Fruit fly (Drosophila melanogaster): ENCODE data around the gene Root.

The Root gene

dm6 chr3R:24144542-24144941 lies 31.5 kb downstream of the Root start (continued):
- TF ChIP-seq Sox15 (GFP tag; optimal IDR thresholded peaks at IDR 0.05) (no peak), CG9139 (GFP tag; optimal IDR thresholded peaks at IDR 0.05) (peak; percentile 7), Met (GFP tag; optimal IDR thresholded peaks at IDR 0.05) (peak; percentile 57), CG8319 (GFP tag; optimal IDR thresholded peaks at IDR 0.05) (no peak), CG10669 (GFP tag; optimal IDR thresholded peaks at IDR 0.05) (peak; percentile 76), CG1621 (tag; optimal IDR thresholded peaks at IDR 0.05) (peak; percentile 50), CG11762 (GFP tag; optimal IDR thresholded peaks at IDR 0.05; ENCODE audit: insufficient read depth) (peak; percentile 58), Eip75B (GFP tag; optimal IDR thresholded peaks at IDR 0.05) (peak; percentile 78), spab (GFP tag; optimal IDR thresholded peaks at IDR 0.05) (peak; percentile 70), CG3919 (GFP tag; optimal IDR thresholded peaks at IDR 0.05) (peak; percentile 77), fd85E (GFP tag; optimal IDR thresholded peaks at IDR 0.05) (no peak), net (GFP tag; optimal IDR thresholded peaks at IDR 0.05) (peak; percentile 60), Blimp-1 (GFP tag; optimal IDR thresholded peaks at IDR 0.05) (no peak), svp (GFP tag) (peak; percentile 80), Smox (GFP tag; optimal IDR thresholded peaks at IDR 0.05) (peak; percentile 0), Ets96B (tag; optimal IDR thresholded peaks at IDR 0.05) (peak; percentile 75), CG11294 (GFP tag; IDR thresholded peaks at IDR 0.05) (no peak), eg (GFP tag; IDR thresholded peaks at IDR 0.05) (peak; percentile 69), CG10631 (GFP tag; optimal IDR thresholded peaks at IDR 0.05) (peak; percentile 79), CG8632 (GFP tag; optimal IDR thresholded peaks at IDR 0.05) (peak; percentile 42), dsx (GFP tag; optimal IDR thresholded peaks at IDR 0.05; ENCODE audit: poor library complexity, severe bottlenecking) (peak; percentile 60), CG15336 (GFP tag; IDR thresholded peaks at IDR 0.05) (peak; percentile 75), Eip93F (GFP tag; optimal IDR thresholded peaks at IDR 0.05) (no peak)

dm6 chr3R:24148838-24149237 lies 35.8 kb downstream of the Root start, which contains the start of gene Slimp:
Gene Slimp, minus strand, starts transcription at chr3R:24148967.
- TF ChIP-seq CG9139 (GFP tag; optimal IDR thresholded peaks at IDR 0.05), result no peak
- peak; percentile 55 for TF ChIP-seq esn (GFP tag; optimal IDR thresholded peaks at IDR 0.05)
- no peak for TF ChIP-seq CG6808 (GFP tag; optimal IDR thresholded peaks at IDR 0.05)
- TF ChIP-seq spab (GFP tag; optimal IDR thresholded peaks at IDR 0.05), result no peak
- no peak for TF ChIP-seq Blimp-1 (GFP tag; optimal IDR thresholded peaks at IDR 0.05)
- peak; percentile 13 for TF ChIP-seq CG32006 (GFP tag; optimal IDR thresholded peaks at IDR 0.05)
- TF ChIP-seq pdm3 (GFP tag; optimal IDR thresholded peaks at IDR 0.05), result peak; percentile 52
- no peak for TF ChIP-seq Sox15 (GFP tag; optimal IDR thresholded peaks at IDR 0.05)
- TF ChIP-seq net (GFP tag; optimal IDR thresholded peaks at IDR 0.05), result no peak
- peak; percentile 40 for TF ChIP-seq lz (GFP tag; optimal IDR thresholded peaks at IDR 0.05)
- no peak for TF ChIP-seq Lpt (GFP tag; optimal IDR thresholded peaks at IDR 0.05)
- no peak for TF ChIP-seq ss (GFP tag; optimal IDR thresholded peaks at IDR 0.05)
- no peak for TF ChIP-seq CG11762 (GFP tag; optimal IDR thresholded peaks at IDR 0.05; ENCODE audit: insufficient read depth)
- no peak for TF ChIP-seq CG4318 (GFP tag; optimal IDR thresholded peaks at IDR 0.05)
- no peak for TF ChIP-seq Gug (GFP tag; IDR thresholded peaks at IDR 0.05)
- TF ChIP-seq vri (GFP tag; optimal IDR thresholded peaks at IDR 0.05), result peak; percentile 46
- TF ChIP-seq Smox (GFP tag; optimal IDR thresholded peaks at IDR 0.05), result peak; percentile 37
- TF ChIP-seq CG8632 (GFP tag; optimal IDR thresholded peaks at IDR 0.05), result no peak
- TF ChIP-seq salr (GFP tag; optimal IDR thresholded peaks at IDR 0.05), result no peak
- TF ChIP-seq CG6163 (GFP tag; IDR thresholded peaks at IDR 0.05), result peak; percentile 53; the same call in 1 of the 3 replicates
- TF ChIP-seq Hr39 (GFP tag; optimal IDR thresholded peaks at IDR 0.05), result peak; percentile 1
- TF ChIP-seq CG3032 (tag; optimal IDR thresholded peaks at IDR 0.05), result peak; percentile 14
- no peak for TF ChIP-seq eg (GFP tag; IDR thresholded peaks at IDR 0.05)
- peak; percentile 46 for TF ChIP-seq Hr4 (GFP tag; optimal IDR thresholded peaks at IDR 0.05)
- no peak for TF ChIP-seq CG15336 (GFP tag; IDR thresholded peaks at IDR 0.05)
- peak; percentile 27 for TF ChIP-seq CG31627 (GFP tag; optimal IDR thresholded peaks at IDR 0.05)
- TF ChIP-seq CG6276 (GFP tag; optimal IDR thresholded peaks at IDR 0.05), result no peak
- TF ChIP-seq topi (GFP tag; optimal IDR thresholded peaks at IDR 0.05), result peak; percentile 29
- no peak for TF ChIP-seq CG3919 (GFP tag; optimal IDR thresholded peaks at IDR 0.05)
- TF ChIP-seq CG11902 (GFP tag; optimal IDR thresholded peaks at IDR 0.05), result no peak
- TF ChIP-seq Sox102F (GFP tag; optimal IDR thresholded peaks at IDR 0.05), result no peak
- TF ChIP-seq CG1621 (tag; optimal IDR thresholded peaks at IDR 0.05), result no peak
- peak; percentile 83 for TF ChIP-seq Eip78C (GFP tag)
- TF ChIP-seq CG16779 (tag; optimal IDR thresholded peaks at IDR 0.05), result no peak
- TF ChIP-seq acj6 (GFP tag; optimal IDR thresholded peaks at IDR 0.05), result peak; percentile 42
- TF ChIP-seq Eip75B (GFP tag; optimal IDR thresholded peaks at IDR 0.05), result peak; percentile 18
- no peak for TF ChIP-seq cyc (GFP tag; optimal IDR thresholded peaks at IDR 0.05)
- TF ChIP-seq Sox14 (GFP tag; optimal IDR thresholded peaks at IDR 0.05), result peak; percentile 5
- TF ChIP-seq CG7368 (GFP tag; optimal IDR thresholded peaks at IDR 0.05), result no peak
- no peak for TF ChIP-seq CG8319 (GFP tag; optimal IDR thresholded peaks at IDR 0.05)

Measured in whole organism, prepupa.